Fruit fly (Drosophila melanogaster): Measurements from ENCODE around the gene CG17141.

DNA sequence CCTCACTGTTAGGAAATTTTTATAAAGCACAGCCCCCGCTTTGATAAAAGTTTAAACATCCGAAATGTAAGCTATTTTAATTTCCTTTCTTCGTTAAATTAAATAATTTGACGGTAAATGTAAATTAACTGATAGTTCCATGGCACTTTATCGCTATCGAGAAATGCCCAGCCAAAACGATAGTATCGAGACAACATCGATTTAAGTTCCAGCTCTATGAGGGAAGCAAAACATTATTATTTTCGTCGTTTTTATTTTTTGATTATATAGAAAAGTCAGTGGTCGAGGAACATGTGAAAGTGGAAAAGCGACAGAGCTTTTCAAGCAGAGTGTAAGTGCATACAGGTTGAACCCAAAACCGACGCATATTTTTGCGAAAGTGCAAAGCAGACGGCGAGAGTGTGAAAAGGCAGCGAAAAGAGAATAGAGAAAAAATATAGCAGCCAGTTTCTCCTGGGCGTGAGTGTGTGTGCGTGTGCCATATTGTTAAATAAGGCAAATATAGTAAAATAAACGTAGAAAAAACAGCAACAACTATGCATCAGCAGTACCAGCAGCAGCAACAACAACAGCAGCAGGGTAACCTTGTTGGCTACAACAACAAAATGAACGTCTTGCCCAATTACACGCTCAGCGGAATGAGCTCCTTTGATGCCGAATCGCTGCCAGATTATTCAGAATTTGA, 20.5 kb downstream of the CG17141 start, which contains the start of gene CG45049:
- no peak for TF ChIP-seq pan (optimal IDR thresholded peaks at IDR 0.05)
- no peak for TF ChIP-seq CG8478 (optimal IDR thresholded peaks at IDR 0.05)
